Fruit fly (Drosophila melanogaster): ENCODE measurements around the gene CG6583.

- TF ChIP-seq Lpt (GFP tag; optimal IDR thresholded peaks at IDR 0.05), result no peak
- no peak for TF ChIP-seq CG8119 (GFP tag; IDR thresholded peaks at IDR 0.05)
- no peak for TF ChIP-seq achi (GFP tag; optimal IDR thresholded peaks at IDR 0.05)
- no peak for TF ChIP-seq Gug (GFP tag; IDR thresholded peaks at IDR 0.05)
- TF ChIP-seq spab (GFP tag; optimal IDR thresholded peaks at IDR 0.05), result no peak
- no peak for TF ChIP-seq Ets21C (GFP tag; optimal IDR thresholded peaks at IDR 0.05)
- TF ChIP-seq OdsH (GFP tag; optimal IDR thresholded peaks at IDR 0.05), result no peak
- TF ChIP-seq CG7368 (GFP tag; optimal IDR thresholded peaks at IDR 0.05), result no peak
Observed at dm6 chr2L:12172536-12173234, at the start of gene CG6583, which contains the start of gene crok.
